Worm (Caenorhabditis elegans): ENCODE results near the gene ZK470.6.

DNA sequence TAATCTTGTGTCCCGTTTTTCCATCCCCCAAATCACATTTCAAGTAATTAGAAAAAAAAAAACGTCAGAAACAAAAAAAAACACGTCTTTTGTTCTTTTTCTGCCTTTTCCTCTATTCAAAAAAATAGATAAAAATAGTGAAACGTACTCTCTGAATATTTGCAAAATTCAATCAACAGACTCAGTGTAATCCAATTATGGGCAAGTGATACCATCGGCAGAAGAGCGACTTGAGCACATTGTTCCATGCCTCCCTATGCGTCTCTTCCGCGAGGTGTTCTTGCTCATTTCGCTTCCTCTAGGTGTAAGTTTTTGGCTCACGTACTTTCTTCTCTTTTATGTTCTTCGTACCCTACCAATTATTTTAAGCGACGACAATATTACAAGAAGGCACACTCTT lies 13.9 kb downstream of the ZK470.6 start, which contains the start of gene ZK470.1:
- TF ChIP-seq tab-1 (GFP tag; IDR thresholded peaks at IDR 0.05): no peak
- TF ChIP-seq T22C8.4 (GFP tag; IDR thresholded peaks at IDR 0.05): no peak
- TF ChIP-seq ztf-23 (GFP tag; IDR thresholded peaks at IDR 0.05): no peak

Measured in whole organism, midembryonic.